Worm (Caenorhabditis elegans): ENCODE results near the gene col-153.

col-153 gene

DNA sequence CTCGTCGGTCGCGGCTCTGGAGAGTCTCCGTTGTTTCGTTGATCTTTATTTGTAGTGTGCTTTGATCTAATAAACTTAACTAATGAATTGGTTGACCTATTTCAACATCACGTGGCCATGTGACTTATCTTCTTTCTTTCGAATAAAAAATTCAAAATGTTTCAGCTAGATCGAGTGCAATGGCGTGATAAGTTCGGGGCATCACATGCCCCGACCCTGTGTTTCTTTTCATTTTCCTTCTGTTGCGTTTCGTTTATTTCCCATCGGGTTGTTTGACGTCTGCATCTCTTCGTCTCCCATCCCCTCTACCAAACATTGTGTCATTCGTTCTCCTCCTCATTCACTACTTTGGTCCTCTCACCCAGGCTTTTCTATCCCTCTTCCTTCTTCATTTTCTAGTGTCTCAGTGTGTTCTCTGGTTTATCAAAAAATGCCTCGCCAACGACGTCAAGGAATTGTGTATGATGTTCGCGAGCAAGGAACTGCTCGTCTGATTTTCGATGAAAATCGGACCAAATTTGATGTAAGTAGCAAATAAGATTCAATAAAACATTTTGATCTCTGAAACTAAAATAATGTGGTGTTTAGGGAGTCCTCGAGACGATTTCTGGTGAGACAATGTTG lies 2.2 kb downstream of the col-153 start, which contains the start of gene F17C11.4 (continued):
- TF ChIP-seq lin-26 (GFP tag; IDR thresholded peaks at IDR 0.05) (peak; percentile 66; the same call in 1 of the 2 replicates), cebp-2 (GFP tag; IDR thresholded peaks at IDR 0.05) (no peak), madf-10 (tag; optimal IDR thresholded peaks at IDR 0.05) (peak; percentile 64), bed-1 (GFP tag; IDR thresholded peaks at IDR 0.05) (no peak), K11D2.4 (GFP tag; IDR thresholded peaks at IDR 0.05) (peak; percentile 69; the same call in 1 of the 2 replicates), B0336.3 (GFP tag; IDR thresholded peaks at IDR 0.05) (peak; percentile 43), lin-40 (tag; optimal IDR thresholded peaks at IDR 0.05) (peak; percentile 67), egrh-3 (GFP tag; IDR thresholded peaks at IDR 0.05) (no peak), let-526 (GFP tag; IDR thresholded peaks at IDR 0.05) (0 out of 2 replicates have a peak, but pooled peaks have one; percentile 68), ztf-18 (tag; optimal IDR thresholded peaks at IDR 0.05) (peak; percentile 31), attf-5 (GFP tag; optimal IDR thresholded peaks at IDR 0.05) (peak; percentile 74), ZK185.1 (tag; optimal IDR thresholded peaks at IDR 0.05; ENCODE audit: poor library complexity, severe bottlenecking) (peak; percentile 62), lin-54 (GFP tag; optimal IDR thresholded peaks at IDR 0.05) (peak; percentile 20), atf-7 (tag; optimal IDR thresholded peaks at IDR 0.05) (peak; percentile 62), ceh-100 (GFP tag; IDR thresholded peaks at IDR 0.05) (no peak), snpc-1.1 (tag; optimal IDR thresholded peaks at IDR 0.05; ENCODE audit: insufficient read depth) (no peak), gei-17 (GFP tag; optimal IDR thresholded peaks at IDR 0.05) (peak; percentile 2), Y53G8AR.9 (GFP tag; conservative IDR thresholded peaks at IDR 0.05) (no peak), sptf-2 (GFP tag; optimal IDR thresholded peaks at IDR 0.05) (no peak), dox-1 (GFP tag; IDR thresholded peaks at IDR 0.05) (no peak), snpc-4 (GFP tag; optimal IDR thresholded peaks at IDR 0.05) (no peak), snpc-4 (tag; optimal IDR thresholded peaks at IDR 0.05) (peak in 2 of 4 experiments; percentile 33 to 40), C17E4.6 (GFP tag; IDR thresholded peaks at IDR 0.05) (no peak), nhr-179 (tag; optimal IDR thresholded peaks at IDR 0.05) (no peak), lag-1 (GFP tag; IDR thresholded peaks at IDR 0.05) (no peak), pbrm-1 (GFP tag; IDR thresholded peaks at IDR 0.05) (no peak), ekl-4 (GFP tag; IDR thresholded peaks at IDR 0.05) (peak; percentile 40; the same call in 1 of the 2 replicates), hmg-20 (GFP tag; IDR thresholded peaks at IDR 0.05) (no peak), K12H6.12 (tag; optimal IDR thresholded peaks at IDR 0.05) (peak; percentile 66), mcd-1 (GFP tag; IDR thresholded peaks at IDR 0.05) (peak; percentile 37; the same call in 1 of the 2 replicates), ccch-3 (GFP tag; optimal IDR thresholded peaks at IDR 0.05) (no peak), F49E8.2 (tag; optimal IDR thresholded peaks at IDR 0.05; ENCODE audit: insufficient read depth) (no peak), let-607 (tag; optimal IDR thresholded peaks at IDR 0.05) (peak; percentile 38 to 44), nhr-80 (tag; optimal IDR thresholded peaks at IDR 0.05) (peak; percentile 85), repo-1 (tag; optimal IDR thresholded peaks at IDR 0.05) (no peak), ceh-79 (tag; optimal IDR thresholded peaks at IDR 0.05) (no peak), F37B4.10 (GFP tag; IDR thresholded peaks at IDR 0.05) (no peak), F57C9.4 (tag; optimal IDR thresholded peaks at IDR 0.05) (peak; percentile 20), tlf-1 (GFP tag; optimal IDR thresholded peaks at IDR 0.05) (no peak), athp-1 (tag; optimal IDR thresholded peaks at IDR 0.05) (no peak)

Data from whole organism, young adult.